Worm (Caenorhabditis elegans) whole organism, late embryonic: Measurements from ENCODE around the gene oac-38.

ENCODE experiments used
- C08G9.2 ChIP-seq: sonication (generic microtip); optimal IDR thresholded peaks from 2 replicates; lab custom pipeline; 2016; ENCODE audit warnings: mild to moderate bottlenecking, missing genetic modification characterization, moderate library complexity, missing compliant biosample characterization
- C38D4.7 ChIP-seq: fragments of 200-800 bp; sonication (Bioruptor generic); optimal IDR thresholded peaks from 2 replicates; lab custom pipeline; 2018; ENCODE audit warnings: mild to moderate bottlenecking, missing genetic modification characterization, moderate library complexity, missing compliant biosample characterization
- F13H6.1 ChIP-seq: sonication (generic microtip); optimal IDR thresholded peaks from 2 replicates; lab custom pipeline; 2016; ENCODE audit warnings: missing genetic modification characterization, missing compliant biosample characterization
- K02D7.2 ChIP-seq: sonication (generic microtip); optimal IDR thresholded peaks from 2 replicates; lab custom pipeline; 2017; ENCODE audit warnings: mild to moderate bottlenecking, missing genetic modification characterization, missing compliant biosample characterization
- K09A11.1 ChIP-seq: sonication (generic microtip); optimal IDR thresholded peaks from 2 replicates; lab custom pipeline; 2017; ENCODE audit warnings: antibody characterized with exemption, mild to moderate bottlenecking, missing genetic modification characterization, missing compliant biosample characterization; ENCODE audit not compliant: insufficient read depth
- T23F11.4 ChIP-seq: fragments of 200-800 bp; sonication (Bioruptor generic); optimal IDR thresholded peaks from 2 replicates; lab custom pipeline; 2018; ENCODE audit warnings: mild to moderate bottlenecking, missing genetic modification characterization, missing compliant biosample characterization
- ahr-1 ChIP-seq: sonication (generic microtip); optimal IDR thresholded peaks from 2 replicates; lab custom pipeline; 2016; ENCODE audit warnings: missing genetic modification characterization, missing compliant biosample characterization
- ceh-14 ChIP-seq: sonication (generic microtip); optimal IDR thresholded peaks from 2 replicates; lab custom pipeline; 2016; ENCODE audit warnings: missing genotype, missing genetic modification characterization, missing compliant biosample characterization
- ceh-19 ChIP-seq: fragments of 200-800 bp; sonication (Bioruptor generic); optimal IDR thresholded peaks from 2 replicates; lab custom pipeline; 2018; ENCODE audit warnings: mild to moderate bottlenecking, missing genetic modification characterization, missing compliant biosample characterization
- ceh-30 ChIP-seq: fragments of 150-350 bp; optimal IDR thresholded peaks from 2 replicates; lab custom pipeline; 2014; ENCODE audit warnings: missing biosample characterization, missing genetic modification characterization
- ceh-31 ChIP-seq: sonication (generic microtip); optimal IDR thresholded peaks from 2 replicates; lab custom pipeline; 2016; ENCODE audit warnings: missing genetic modification characterization, missing compliant biosample characterization
- ceh-48 ChIP-seq: sonication (generic microtip); optimal IDR thresholded peaks from 2 replicates; lab custom pipeline; 2016; ENCODE audit warnings: missing genetic modification characterization, inconsistent platforms, missing compliant biosample characterization
- ceh-6 ChIP-seq: fragments of 200-800 bp; sonication (Bioruptor generic); optimal IDR thresholded peaks from 2 replicates; lab custom pipeline; 2018; ENCODE audit warnings: mild to moderate bottlenecking, missing genetic modification characterization, missing compliant biosample characterization
- dmd-4 ChIP-seq: sonication (generic microtip); optimal IDR thresholded peaks from 2 replicates; lab custom pipeline; 2016; ENCODE audit warnings: borderline replicate concordance, missing genetic modification characterization, missing compliant biosample characterization
- elt-2 ChIP-seq: sonication (generic microtip); optimal IDR thresholded peaks from 2 replicates; lab custom pipeline; 2016; ENCODE audit warnings: missing genetic modification reagents, missing genetic modification characterization, missing compliant biosample characterization
- elt-4 ChIP-seq: sonication (generic microtip); optimal IDR thresholded peaks from 2 replicates; lab custom pipeline; 2016; ENCODE audit warnings: missing genetic modification characterization, missing compliant biosample characterization
- ets-4 ChIP-seq: sonication (generic microtip); optimal IDR thresholded peaks from 2 replicates; lab custom pipeline; 2016; ENCODE audit warnings: missing genetic modification characterization, missing compliant biosample characterization
- eyg-1 ChIP-seq: sonication (generic microtip); optimal IDR thresholded peaks from 2 replicates; lab custom pipeline; 2016; ENCODE audit warnings: missing genotype, missing genetic modification characterization, missing compliant biosample characterization
- fax-1 ChIP-seq: sonication (generic microtip); optimal IDR thresholded peaks from 2 replicates; lab custom pipeline; 2016; ENCODE audit warnings: missing genotype, missing genetic modification characterization, missing compliant biosample characterization
- gmeb-2 ChIP-seq: sonication (generic microtip); optimal IDR thresholded peaks from 2 replicates; lab custom pipeline; 2016; ENCODE audit warnings: missing genetic modification characterization, inconsistent platforms, missing compliant biosample characterization
- hlh-13 ChIP-seq: fragments of 200-800 bp; sonication (Bioruptor generic); optimal IDR thresholded peaks from 2 replicates; lab custom pipeline; 2018; ENCODE audit warnings: mild to moderate bottlenecking, missing genetic modification characterization, missing compliant biosample characterization
- hlh-6 ChIP-seq: sonication (generic microtip); optimal IDR thresholded peaks from 2 replicates; lab custom pipeline; 2016; ENCODE audit warnings: missing genotype, missing genetic modification characterization, missing compliant biosample characterization
- hlh-8 ChIP-seq: sonication (generic microtip); optimal IDR thresholded peaks from 2 replicates; lab custom pipeline; 2016; ENCODE audit warnings: missing genotype, missing genetic modification characterization, missing compliant biosample characterization
- nhr-232 ChIP-seq: sonication (generic microtip); optimal IDR thresholded peaks from 2 replicates; lab custom pipeline; 2016; ENCODE audit warnings: missing genetic modification characterization, missing compliant biosample characterization
- npax-4 ChIP-seq: sonication (generic microtip); optimal IDR thresholded peaks from 2 replicates; lab custom pipeline; 2016; ENCODE audit warnings: missing genetic modification characterization, missing compliant biosample characterization
- pat-9 ChIP-seq: fragments of 200-800 bp; sonication (Bioruptor generic); optimal IDR thresholded peaks from 2 replicates; lab custom pipeline; 2018; ENCODE audit warnings: mild to moderate bottlenecking, missing genetic modification characterization, moderate library complexity, missing compliant biosample characterization
- pax-1 ChIP-seq: fragments of 150-350 bp; optimal IDR thresholded peaks from 2 replicates; lab custom pipeline; 2014; ENCODE audit warnings: missing biosample characterization, missing genetic modification characterization
- pha-2 ChIP-seq: sonication (generic microtip); optimal IDR thresholded peaks from 2 replicates; lab custom pipeline; 2017; ENCODE audit warnings: mild to moderate bottlenecking, missing genetic modification characterization, missing compliant biosample characterization
- pros-1 ChIP-seq: fragments of 150-350 bp; optimal IDR thresholded peaks from 2 replicates; lab custom pipeline; 2014; ENCODE audit warnings: missing biosample characterization, missing genetic modification reagents, missing genetic modification characterization
- ref-2 ChIP-seq: sonication (generic microtip); optimal IDR thresholded peaks from 2 replicates; lab custom pipeline; 2016; ENCODE audit warnings: missing genetic modification characterization, missing compliant biosample characterization
- rnt-1 ChIP-seq: sonication (generic microtip); optimal IDR thresholded peaks from 2 replicates; lab custom pipeline; 2016; ENCODE audit warnings: missing genetic modification characterization, missing compliant biosample characterization
- sdc-2 ChIP-seq: sonication (generic microtip); optimal IDR thresholded peaks from 2 replicates; lab custom pipeline; 2016; ENCODE audit warnings: missing genotype, missing genetic modification characterization, missing compliant biosample characterization
- sox-2 ChIP-seq: fragments of 200-800 bp; sonication (Bioruptor generic); IDR thresholded peaks from 2 replicates; pipeline ENCODE4 v1.3.6; 2022; ENCODE audit warnings: missing genetic modification reagents, missing genetic modification characterization, missing compliant biosample characterization
- syd-9 ChIP-seq: sonication (generic microtip); optimal IDR thresholded peaks from 2 replicates; lab custom pipeline; 2016; ENCODE audit warnings: mild to moderate bottlenecking, missing genetic modification characterization, moderate library complexity, missing compliant biosample characterization
- tbx-2 ChIP-seq: sonication (generic microtip); optimal IDR thresholded peaks from 2 replicates; lab custom pipeline; 2016; ENCODE audit warnings: missing genetic modification characterization, missing compliant biosample characterization
- ttx-3 ChIP-seq: sonication (generic microtip); optimal IDR thresholded peaks from 2 replicates; lab custom pipeline; 2016; ENCODE audit warnings: missing genetic modification reagents, missing genetic modification characterization, missing compliant biosample characterization
- unc-55 ChIP-seq: sonication (generic microtip); optimal IDR thresholded peaks from 2 replicates; lab custom pipeline; 2017; ENCODE audit warnings: missing biosample characterization, missing genetic modification reagents, missing genetic modification characterization
- zip-5 ChIP-seq: sonication (generic microtip); optimal IDR thresholded peaks from 2 replicates; lab custom pipeline; 2016; ENCODE audit warnings: missing genetic modification characterization, missing compliant biosample characterization
- ztf-16 ChIP-seq: sonication (generic microtip); optimal IDR thresholded peaks from 2 replicates; lab custom pipeline; 2017; ENCODE audit warnings: missing genetic modification characterization, missing compliant biosample characterization

Gene oac-38

ce11 chrIV:14153261-14153660, at the start of gene oac-38:
oac-38 (minus strand) TSS chrIV:14153361.
- no peak for TF ChIP-seq pax-1
- TF ChIP-seq ahr-1 (tag; lab: Kevin White, UChicago), result no peak
- no peak for TF ChIP-seq hlh-8
- TF ChIP-seq ceh-14, result no peak
- TF ChIP-seq unc-55, result no peak
- no peak for TF ChIP-seq dmd-4
- no peak for TF ChIP-seq ceh-30 (tag; lab: Kevin White, UChicago)
- TF ChIP-seq sox-2 (GFP tag; lab: Robert Waterston, UW), result no peak
- TF ChIP-seq syd-9 (tag; lab: Kevin White, UChicago), result no peak
- no peak for TF ChIP-seq fax-1 (tag; lab: Kevin White, UChicago)
- no peak for TF ChIP-seq K09A11.1 (tag; lab: Kevin White, UChicago)
- no peak for TF ChIP-seq ttx-3
- no peak for TF ChIP-seq C38D4.7

ce11 chrIV:14196176-14196575, 43.0 kb upstream of the oac-38 start, which contains the start of gene F02H6.2:
F02H6.2 (plus strand) TSS chrIV:14196476.
- no peak for TF ChIP-seq unc-55
- no peak for TF ChIP-seq zip-5
- TF ChIP-seq pha-2 (tag; lab: Kevin White, UChicago), result no peak
- no peak for TF ChIP-seq ztf-16 (tag; lab: Kevin White, UChicago)
- no peak for TF ChIP-seq C08G9.2
- no peak for TF ChIP-seq ttx-3
- no peak for TF ChIP-seq hlh-6 (tag; lab: Kevin White, UChicago)
- no peak for TF ChIP-seq nhr-232 (tag; lab: Kevin White, UChicago)
- no peak for TF ChIP-seq elt-4 (tag; lab: Kevin White, UChicago)
- TF ChIP-seq pros-1, result no peak
- TF ChIP-seq F13H6.1 (tag; lab: Kevin White, UChicago), result no peak
- TF ChIP-seq sdc-2 (tag; lab: Kevin White, UChicago), result no peak
- TF ChIP-seq gmeb-2 (tag; lab: Kevin White, UChicago), result no peak
- no peak for TF ChIP-seq T23F11.4 (GFP tag; lab: Kevin White, UChicago)
- no peak for TF ChIP-seq elt-2
- no peak for TF ChIP-seq pat-9 (tag; lab: Kevin White, UChicago)
- no peak for TF ChIP-seq ref-2 (tag; lab: Kevin White, UChicago)

ce11 chrIV:14194317-14194716, 41.2 kb upstream of the oac-38 start:
- TF ChIP-seq ceh-31 (tag; lab: Kevin White, UChicago) (no peak), sox-2 (GFP tag; lab: Robert Waterston, UW) (no peak), tbx-2 (tag; lab: Kevin White, UChicago) (no peak), ttx-3 (no peak), K09A11.1 (tag; lab: Kevin White, UChicago) (no peak), hlh-13 (GFP tag; lab: Kevin White, UChicago) (no peak), eyg-1 (tag; lab: Kevin White, UChicago) (no peak), pat-9 (tag; lab: Kevin White, UChicago) (no peak), nhr-232 (tag; lab: Kevin White, UChicago) (no peak), ceh-19 (GFP tag; lab: Kevin White, UChicago) (no peak), ceh-6 (GFP tag; lab: Kevin White, UChicago) (no peak), ets-4 (tag; lab: Kevin White, UChicago) (no peak), syd-9 (tag; lab: Kevin White, UChicago) (no peak), K02D7.2 (tag; lab: Kevin White, UChicago) (no peak), rnt-1 (no peak), npax-4 (tag; lab: Kevin White, UChicago) (no peak), ceh-48 (no peak), dmd-4 (no peak)
- TF ChIP-seq, all 69 proteins: peak for 0
